Worm (Caenorhabditis elegans) whole organism, late embryonic: Measurements from ENCODE around the gene rgs-10.

Experiments used
- fkh-10 ChIP-seq: fragments of 150-350 bp; optimal IDR thresholded peaks from 2 replicates; lab custom pipeline; 2014; ENCODE audit warnings: missing biosample characterization, missing genetic modification reagents, missing genetic modification characterization
- odd-2 ChIP-seq: sonication (generic microtip); optimal IDR thresholded peaks from 2 replicates; lab custom pipeline; 2017; ENCODE audit warnings: antibody characterized with exemption, mild to moderate bottlenecking, missing genetic modification characterization, missing compliant biosample characterization

ce11 chrX:15011526-15012274 lies 49.1 kb downstream of the rgs-10 start:
- TF ChIP-seq fkh-10 (GFP tag; lab: Kevin White, UChicago) (no peak), odd-2 (tag; lab: Kevin White, UChicago) (no peak)
